Fruit fly (Drosophila melanogaster): ENCODE results near the gene lwr.

lwr gene

dm6 chr2L:522752-523151 is 19.6 kb downstream of the lwr start:
- peak; percentile 48 for TF ChIP-seq CG15710 (tag; optimal IDR thresholded peaks at IDR 0.05)
- TF ChIP-seq Pif1A (GFP tag; optimal IDR thresholded peaks at IDR 0.05): peak; percentile 33
- peak; percentile 51 for TF ChIP-seq Pif1B (GFP tag; optimal IDR thresholded peaks at IDR 0.05)
- no peak for TF ChIP-seq CG10348 (GFP tag; IDR thresholded peaks at IDR 0.05)
- TF ChIP-seq CG34367 (tag; optimal IDR thresholded peaks at IDR 0.05): peak; percentile 46
- TF ChIP-seq CG17806 (tag; optimal IDR thresholded peaks at IDR 0.05): peak; percentile 66
- no peak for TF ChIP-seq EcR (GFP tag; optimal IDR thresholded peaks at IDR 0.05)
- TF ChIP-seq CG13204 (GFP tag; optimal IDR thresholded peaks at IDR 0.05): no peak
- TF ChIP-seq CG8301 (tag; optimal IDR thresholded peaks at IDR 0.05): peak; percentile 57
- no peak for TF ChIP-seq D1 (tag; optimal IDR thresholded peaks at IDR 0.05)
- no peak for TF ChIP-seq CG4496 (GFP tag; IDR thresholded peaks at IDR 0.05)
- peak; percentile 72 for TF ChIP-seq CG14655 (GFP tag; optimal IDR thresholded peaks at IDR 0.05)
- TF ChIP-seq CG9948 (tag; optimal IDR thresholded peaks at IDR 0.05): peak; percentile 55
- no peak for TF ChIP-seq rn (GFP tag; IDR thresholded peaks at IDR 0.05)
- peak; percentile 63 for TF ChIP-seq CG8159 (tag; optimal IDR thresholded peaks at IDR 0.05)
- TF ChIP-seq fd96Ca (GFP tag; IDR thresholded peaks at IDR 0.05): no peak; the same call in 2 of the 3 replicates
- peak; percentile 43 for TF ChIP-seq Snoo (tag; optimal IDR thresholded peaks at IDR 0.05)
- 0 out of 2 replicates have a peak, but pooled peaks have one; percentile 5 for TF ChIP-seq Ets98B (GFP tag; IDR thresholded peaks at IDR 0.05)
- 0 out of 2 replicates have a peak, but pooled peaks have one; percentile 14 for TF ChIP-seq CG32121 (GFP tag; IDR thresholded peaks at IDR 0.05)
- peak; percentile 42; the same call in 1 of the 2 replicates for TF ChIP-seq CG12605 (GFP tag; IDR thresholded peaks at IDR 0.05)
- TF ChIP-seq gl (tag; optimal IDR thresholded peaks at IDR 0.05): no peak

- TF ChIP-seq CG17806 (tag; optimal IDR thresholded peaks at IDR 0.05) (peak; percentile 31), Ets98B (GFP tag; IDR thresholded peaks at IDR 0.05) (peak; percentile 26), CG13204 (GFP tag; optimal IDR thresholded peaks at IDR 0.05) (no peak), fd96Ca (GFP tag; IDR thresholded peaks at IDR 0.05) (peak; percentile 47; the same call in 1 of the 3 replicates), CG10348 (GFP tag; IDR thresholded peaks at IDR 0.05) (no peak), gl (tag; optimal IDR thresholded peaks at IDR 0.05) (no peak), D1 (tag; optimal IDR thresholded peaks at IDR 0.05) (no peak), CG8159 (tag; optimal IDR thresholded peaks at IDR 0.05) (peak; percentile 2), CG32121 (GFP tag; IDR thresholded peaks at IDR 0.05) (0 out of 2 replicates have a peak, but pooled peaks have one; percentile 32), rn (GFP tag; IDR thresholded peaks at IDR 0.05) (no peak), CG9948 (tag; optimal IDR thresholded peaks at IDR 0.05) (peak; percentile 26), CG8301 (tag; optimal IDR thresholded peaks at IDR 0.05) (peak; percentile 33), CG4496 (GFP tag; IDR thresholded peaks at IDR 0.05) (peak; percentile 70), CG14655 (GFP tag; optimal IDR thresholded peaks at IDR 0.05) (peak; percentile 33), Snoo (tag; optimal IDR thresholded peaks at IDR 0.05) (no peak)
Measured at dm6 chr2L:521940-522632, 20.3 kb downstream of the lwr start.

- no peak for TF ChIP-seq fd96Ca (GFP tag; IDR thresholded peaks at IDR 0.05)
- TF ChIP-seq CG17806 (tag; optimal IDR thresholded peaks at IDR 0.05): no peak
- no peak for TF ChIP-seq CG4496 (GFP tag; IDR thresholded peaks at IDR 0.05)
- no peak for TF ChIP-seq CG15710 (tag; optimal IDR thresholded peaks at IDR 0.05)
- no peak for TF ChIP-seq CG14655 (GFP tag; optimal IDR thresholded peaks at IDR 0.05)
- no peak for TF ChIP-seq Pif1B (GFP tag; optimal IDR thresholded peaks at IDR 0.05)
- no peak for TF ChIP-seq gl (tag; optimal IDR thresholded peaks at IDR 0.05)
- TF ChIP-seq CG32121 (GFP tag; IDR thresholded peaks at IDR 0.05): no peak
- no peak for TF ChIP-seq EcR (GFP tag; optimal IDR thresholded peaks at IDR 0.05)
- TF ChIP-seq CG10348 (GFP tag; IDR thresholded peaks at IDR 0.05): no peak
- TF ChIP-seq CG9948 (tag; optimal IDR thresholded peaks at IDR 0.05): no peak
- TF ChIP-seq CG13204 (GFP tag; optimal IDR thresholded peaks at IDR 0.05): no peak
- TF ChIP-seq rn (GFP tag; IDR thresholded peaks at IDR 0.05): no peak
- no peak for TF ChIP-seq Pif1A (GFP tag; optimal IDR thresholded peaks at IDR 0.05)
- no peak for TF ChIP-seq CG8159 (tag; optimal IDR thresholded peaks at IDR 0.05)
Measured at dm6 chr2L:521001-521827, 21.2 kb downstream of the lwr start.

dm6 chr2L:520331-521000 is 21.9 kb downstream of the lwr start:
- TF ChIP-seq Pif1B (GFP tag; optimal IDR thresholded peaks at IDR 0.05) (peak; percentile 64), EcR (GFP tag; optimal IDR thresholded peaks at IDR 0.05) (no peak), CG17806 (tag; optimal IDR thresholded peaks at IDR 0.05) (peak; percentile 25), D1 (tag; optimal IDR thresholded peaks at IDR 0.05) (no peak), CG10348 (GFP tag; IDR thresholded peaks at IDR 0.05) (no peak), Snoo (tag; optimal IDR thresholded peaks at IDR 0.05) (peak; percentile 65), CG13204 (GFP tag; optimal IDR thresholded peaks at IDR 0.05) (no peak), CG34367 (tag; optimal IDR thresholded peaks at IDR 0.05) (peak; percentile 31), CG15710 (tag; optimal IDR thresholded peaks at IDR 0.05) (peak; percentile 49), CG8301 (tag; optimal IDR thresholded peaks at IDR 0.05) (no peak), CG32121 (GFP tag; IDR thresholded peaks at IDR 0.05) (no peak; the same call in 1 of the 2 replicates), rn (GFP tag; IDR thresholded peaks at IDR 0.05) (no peak), fd96Ca (GFP tag; IDR thresholded peaks at IDR 0.05) (no peak), CG14655 (GFP tag; optimal IDR thresholded peaks at IDR 0.05) (no peak), Ets98B (GFP tag; IDR thresholded peaks at IDR 0.05) (no peak), CG12605 (GFP tag; IDR thresholded peaks at IDR 0.05) (no peak), gl (tag; optimal IDR thresholded peaks at IDR 0.05) (no peak), CG4496 (GFP tag; IDR thresholded peaks at IDR 0.05) (no peak), Pif1A (GFP tag; optimal IDR thresholded peaks at IDR 0.05) (peak; percentile 68), CG9948 (tag; optimal IDR thresholded peaks at IDR 0.05) (peak; percentile 33), CG8159 (tag; optimal IDR thresholded peaks at IDR 0.05) (peak; percentile 40)

All from whole organism, pupa.